Fruit fly (Drosophila melanogaster) whole organism, embryonic: Measurements from ENCODE around the gene CG32772.

Source experiments
- Abd-B ChIP-seq: fragments of 200-800 bp; sonication (Bioruptor generic); optimal IDR thresholded peaks from 2 replicates; lab custom pipeline; 2018; ENCODE audit warnings: missing biosample characterization, mild to moderate bottlenecking, missing genetic modification characterization, moderate library complexity
- CG11085 ChIP-seq: fragments of 200-800 bp; sonication (Bioruptor generic); IDR thresholded peaks from 2 replicates; pipeline ENCODE4 v1.3.6; 2022; ENCODE audit warnings: missing biosample characterization, missing genetic modification characterization
- CG12659 ChIP-seq: fragments of 200-800 bp; sonication (Bioruptor generic); optimal IDR thresholded peaks from 3 replicates; lab custom pipeline; 2017; ENCODE audit warnings: mild to moderate bottlenecking, missing biosample characterization, missing genetic modification reagents, missing genetic modification characterization
- CG12769 ChIP-seq: fragments of 200-800 bp; sonication (Bioruptor generic); optimal IDR thresholded peaks from 2 replicates; lab custom pipeline; 2019; ENCODE audit warnings: missing biosample characterization, mild to moderate bottlenecking, missing genetic modification characterization, moderate library complexity
- CG14710 ChIP-seq: fragments of 200-800 bp; sonication (Bioruptor generic); optimal IDR thresholded peaks from 3 replicates; lab custom pipeline; 2019; ENCODE audit warnings: missing biosample characterization, mild to moderate bottlenecking, missing genetic modification characterization, moderate library complexity
- CG15269 ChIP-seq: fragments of 200-800 bp; sonication (Bioruptor generic); optimal IDR thresholded peaks from 2 replicates; lab custom pipeline; 2018; ENCODE audit warnings: missing biosample characterization, mild to moderate bottlenecking, missing genetic modification characterization, moderate library complexity
- CG1832 ChIP-seq: fragments of 200-800 bp; sonication (Bioruptor generic); optimal IDR thresholded peaks from 2 replicates; lab custom pipeline; 2017; ENCODE audit warnings: missing biosample characterization, mild to moderate bottlenecking, missing genetic modification characterization, inconsistent platforms
- CG18476 ChIP-seq: fragments of 200-800 bp; sonication (Bioruptor generic); optimal IDR thresholded peaks from 2 replicates; lab custom pipeline; 2016; ENCODE audit warnings: missing biosample characterization, mild to moderate bottlenecking, missing genetic modification characterization
- CG34376 ChIP-seq: fragments of 200-800 bp; sonication (Bioruptor generic); optimal IDR thresholded peaks from 2 replicates; lab custom pipeline; 2018; ENCODE audit warnings: missing biosample characterization, mild to moderate bottlenecking, missing genetic modification characterization
- CG6683 ChIP-seq: fragments of 200-800 bp; sonication (Bioruptor generic); optimal IDR thresholded peaks from 2 replicates; lab custom pipeline; 2017; ENCODE audit warnings: missing biosample characterization, mild to moderate bottlenecking, missing genetic modification characterization, missing genetic modification reagents
- CG7556 ChIP-seq: fragments of 200-800 bp; sonication (Bioruptor generic); optimal IDR thresholded peaks from 2 replicates; lab custom pipeline; 2017; ENCODE audit warnings: missing biosample characterization, mild to moderate bottlenecking, missing genetic modification characterization
- CG7928 ChIP-seq: fragments of 200-800 bp; sonication (Bioruptor generic); optimal IDR thresholded peaks from 2 replicates; lab custom pipeline; 2017; ENCODE audit warnings: missing biosample characterization, mild to moderate bottlenecking, missing genetic modification characterization
- CG8281 ChIP-seq: fragments of 200-800 bp; sonication (Bioruptor generic); optimal IDR thresholded peaks from 2 replicates; lab custom pipeline; 2018; ENCODE audit warnings: missing biosample characterization, mild to moderate bottlenecking, missing genetic modification characterization, moderate library complexity
- CG9609 ChIP-seq: fragments of 200-800 bp; sonication (Bioruptor generic); optimal IDR thresholded peaks from 3 replicates; lab custom pipeline; 2016; ENCODE audit warnings: missing biosample characterization, missing genetic modification characterization
- CG9797 ChIP-seq: fragments of 200-800 bp; sonication (Bioruptor generic); optimal IDR thresholded peaks from 3 replicates; lab custom pipeline; 2018; ENCODE audit warnings: missing biosample characterization, mild to moderate bottlenecking, missing genetic modification characterization
- D19B ChIP-seq: fragments of 200-800 bp; sonication (Bioruptor generic); optimal IDR thresholded peaks from 2 replicates; lab custom pipeline; 2017; ENCODE audit warnings: missing biosample characterization, mild to moderate bottlenecking, missing genetic modification characterization
- Dad ChIP-seq: fragments of 200-800 bp; sonication (Bioruptor generic); optimal IDR thresholded peaks from 3 replicates; lab custom pipeline; 2016; ENCODE audit warnings: missing biosample characterization, missing genetic modification characterization
- Dll ChIP-seq: fragments of 200-800 bp; sonication (Bioruptor generic); IDR thresholded peaks from 4 replicates; pipeline ENCODE4 v1.3.6; 2022; ENCODE audit warnings: missing biosample characterization, missing genetic modification characterization; ENCODE audit not compliant: partially characterized antibody
- E2f1 ChIP-seq: fragments of 200-800 bp; sonication (Bioruptor generic); IDR thresholded peaks from 2 replicates; pipeline ENCODE4 v1.3.6; 2022; ENCODE audit warnings: missing biosample characterization, missing genetic modification characterization
- Fer3 ChIP-seq: fragments of 200-800 bp; sonication (Bioruptor generic); optimal IDR thresholded peaks from 2 replicates; lab custom pipeline; 2018; ENCODE audit warnings: missing biosample characterization, mild to moderate bottlenecking, missing genetic modification characterization, moderate library complexity
- GATAe ChIP-seq: fragments of 200-800 bp; sonication (Bioruptor generic); conservative IDR thresholded peaks from 2 replicates; pipeline ENCODE4 v1.3.6; 2022; ENCODE audit warnings: missing biosample characterization, missing genetic modification characterization
- Hr78 ChIP-seq, 2 experiments: fragments of 200-800 bp in 1 of 2; fragments of >200 bp in 1 of 2; sonication (Bioruptor generic) in 1 of 2; optimal IDR thresholded peaks; 2 replicates each; lab custom pipeline; 2017 to 2019; ENCODE audit warnings: missing biosample characterization in 2 of 2, missing genetic modification characterization in 2 of 2, mild to moderate bottlenecking in 1 of 2, moderate library complexity in 1 of 2
- PHDP ChIP-seq: fragments of 200-800 bp; sonication (Bioruptor generic); optimal IDR thresholded peaks from 3 replicates; lab custom pipeline; 2018; ENCODE audit warnings: missing biosample characterization, mild to moderate bottlenecking, missing genetic modification characterization, moderate library complexity
- Sox100B ChIP-seq: fragments of 200-800 bp; sonication (Bioruptor generic); optimal IDR thresholded peaks from 3 replicates; lab custom pipeline; 2018; ENCODE audit warnings: missing biosample characterization, mild to moderate bottlenecking, missing genetic modification characterization
- Sry-β ChIP-seq: fragments of 200-800 bp; sonication (Bioruptor generic); optimal IDR thresholded peaks from 2 replicates; lab custom pipeline; 2018; ENCODE audit warnings: missing biosample characterization, mild to moderate bottlenecking, missing genetic modification characterization, moderate library complexity
- Tbp ChIP-seq: fragments of >200 bp; optimal IDR thresholded peaks from 2 replicates; lab custom pipeline; 2018; ENCODE audit warnings: missing biosample characterization, missing genetic modification characterization
- amos ChIP-seq: fragments of 200-800 bp; sonication (Bioruptor generic); IDR thresholded peaks from 2 replicates; pipeline ENCODE4 v1.3.6; 2022; ENCODE audit warnings: missing biosample characterization, missing genetic modification characterization; ENCODE audit not compliant: partially characterized antibody
- aop ChIP-seq: fragments of 200-800 bp; sonication (Bioruptor generic); IDR thresholded peaks from 2 replicates; pipeline ENCODE4 v1.3.6; 2022; ENCODE audit warnings: missing biosample characterization, missing genetic modification characterization
- ato ChIP-seq: fragments of 200-800 bp; sonication (Bioruptor generic); IDR thresholded peaks from 2 replicates; pipeline ENCODE4 v1.3.6; 2022; ENCODE audit warnings: missing biosample characterization, missing genetic modification characterization; ENCODE audit not compliant: partially characterized antibody
- bcd ChIP-seq: fragments of 200-800 bp; sonication (Bioruptor generic); optimal IDR thresholded peaks from 2 replicates; lab custom pipeline; 2017; ENCODE audit warnings: missing biosample characterization, mild to moderate bottlenecking, missing genetic modification characterization
- bsh ChIP-seq, 2 experiments: fragments of 200-800 bp; sonication (Bioruptor generic); optimal IDR thresholded peaks; 2 replicates each; lab custom pipeline; 2017 to 2018; ENCODE audit warnings: mild to moderate bottlenecking in 2 of 2, missing biosample characterization in 2 of 2, missing genetic modification characterization in 2 of 2, moderate library complexity in 1 of 2
- chinmo ChIP-seq: fragments of 200-800 bp; sonication (Bioruptor generic); IDR thresholded peaks from 4 replicates; pipeline ENCODE4 v1.3.6; 2022; ENCODE audit warnings: missing biosample characterization, missing genetic modification characterization; ENCODE audit not compliant: partially characterized antibody
- da ChIP-seq: fragments of 200-800 bp; sonication (Bioruptor generic); optimal IDR thresholded peaks from 2 replicates; lab custom pipeline; 2016; ENCODE audit warnings: missing biosample characterization, missing genetic modification characterization
- eve ChIP-seq, 2 experiments: fragments of >200 bp; optimal IDR thresholded peaks; 2 replicates each; lab custom pipeline; 2017; ENCODE audit warnings: missing biosample characterization in 2 of 2, missing genetic modification characterization in 2 of 2
- knrl ChIP-seq: fragments of 200-800 bp; sonication (Bioruptor generic); IDR thresholded peaks from 3 replicates; pipeline ENCODE4 v1.3.6; 2022; ENCODE audit warnings: missing biosample characterization, missing genetic modification characterization; ENCODE audit not compliant: partially characterized antibody
- oc ChIP-seq: fragments of 200-800 bp; sonication (Bioruptor generic); optimal IDR thresholded peaks from 2 replicates; lab custom pipeline; 2018; ENCODE audit warnings: missing biosample characterization, mild to moderate bottlenecking, missing genetic modification characterization, moderate library complexity
- onecut ChIP-seq: fragments of 200-800 bp; sonication (Bioruptor generic); IDR thresholded peaks from 2 replicates; pipeline ENCODE4 v1.3.6; 2022; ENCODE audit warnings: missing biosample characterization, missing genetic modification characterization
- otp ChIP-seq: fragments of 200-800 bp; sonication (Bioruptor generic); IDR thresholded peaks from 3 replicates; pipeline ENCODE4, ENCODE4 v1.3.6; 2022; ENCODE audit warnings: missing biosample characterization, missing genetic modification characterization
- phol ChIP-seq: fragments of 200-800 bp; sonication (Bioruptor generic); optimal IDR thresholded peaks from 3 replicates; lab custom pipeline; 2018; ENCODE audit warnings: missing biosample characterization, mild to moderate bottlenecking, missing genetic modification characterization, moderate library complexity
- repo ChIP-seq: fragments of 200-800 bp; sonication (Bioruptor generic); optimal IDR thresholded peaks from 2 replicates; lab custom pipeline; 2016; ENCODE audit warnings: missing biosample characterization, missing genetic modification characterization
- schlank ChIP-seq: fragments of 200-800 bp; sonication (Bioruptor generic); optimal IDR thresholded peaks from 2 replicates; lab custom pipeline; 2018; ENCODE audit warnings: missing biosample characterization, mild to moderate bottlenecking, missing genetic modification characterization
- trh ChIP-seq: fragments of 200-800 bp; sonication (Bioruptor generic); optimal IDR thresholded peaks from 2 replicates; lab custom pipeline; 2016; ENCODE audit warnings: missing biosample characterization, missing genetic modification characterization
- twi ChIP-seq: fragments of 200-800 bp; optimal IDR thresholded peaks from 2 replicates; lab custom pipeline; 2019; ENCODE audit warnings: missing biosample characterization, mild to moderate bottlenecking, missing genetic modification characterization, moderate library complexity
- unc-4 ChIP-seq: fragments of 200-800 bp; sonication (Bioruptor generic); IDR thresholded peaks from 2 replicates; pipeline ENCODE4 v1.3.6; 2022; ENCODE audit warnings: missing biosample characterization, missing genetic modification characterization; ENCODE audit not compliant: partially characterized antibody

CG32772 gene

DNA sequence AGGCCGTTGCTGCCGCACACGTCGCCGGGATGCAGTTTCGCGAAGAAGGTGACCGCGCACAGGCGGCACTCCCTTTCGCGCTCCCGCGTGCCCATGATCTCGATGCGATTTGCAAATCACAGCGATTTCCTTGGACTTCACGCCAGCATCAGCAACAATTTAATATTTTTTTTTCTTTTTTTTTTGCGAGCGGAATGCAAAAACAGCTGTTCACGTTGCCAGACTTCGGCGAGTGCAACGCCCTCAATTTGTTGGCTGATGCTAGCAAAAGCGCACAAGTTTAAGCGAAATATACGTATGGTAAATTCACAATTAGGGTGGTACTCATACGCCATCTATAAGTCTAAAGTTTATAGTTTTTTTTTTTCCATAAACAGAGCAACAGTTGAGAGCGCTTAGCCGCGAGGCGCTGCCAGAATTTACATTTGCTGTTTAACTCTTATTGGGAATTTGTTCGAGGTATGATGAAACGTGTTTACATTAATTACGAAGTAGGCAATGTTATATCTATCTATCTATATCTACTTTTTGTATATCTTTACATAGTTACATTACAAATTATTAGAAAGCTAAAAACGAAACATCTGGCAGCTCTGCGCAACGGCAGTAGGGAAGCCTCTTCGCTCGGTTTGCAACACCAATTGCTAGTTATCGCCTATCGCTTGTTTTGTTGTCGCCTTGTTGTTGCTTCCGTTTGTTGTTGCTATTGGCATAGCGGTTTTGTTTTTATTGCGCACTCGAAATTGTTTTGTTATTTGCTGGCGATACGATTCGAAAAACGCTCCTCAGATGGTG, 9.5 kb downstream of the CG32772 start, which contains the start of the genes CG4041 and Hgsnat (continued):
- TF ChIP-seq D19B (GFP tag; lab: Kevin White, UChicago), result no peak
- no peak for TF ChIP-seq CG34376 (GFP tag; lab: Kevin White, UChicago)
- no peak for TF ChIP-seq CG9609 (GFP tag; lab: Kevin White, UChicago)
- no peak for TF ChIP-seq Fer3 (tag; lab: Kevin White, UChicago)
- no peak for TF ChIP-seq amos (GFP tag; lab: Robert Waterston, UW)
- TF ChIP-seq Abd-B, result no peak
- no peak for TF ChIP-seq CG12769
- TF ChIP-seq CG7928 (GFP tag; lab: Kevin White, UChicago), result no peak
- no peak for TF ChIP-seq Tbp

DNA sequence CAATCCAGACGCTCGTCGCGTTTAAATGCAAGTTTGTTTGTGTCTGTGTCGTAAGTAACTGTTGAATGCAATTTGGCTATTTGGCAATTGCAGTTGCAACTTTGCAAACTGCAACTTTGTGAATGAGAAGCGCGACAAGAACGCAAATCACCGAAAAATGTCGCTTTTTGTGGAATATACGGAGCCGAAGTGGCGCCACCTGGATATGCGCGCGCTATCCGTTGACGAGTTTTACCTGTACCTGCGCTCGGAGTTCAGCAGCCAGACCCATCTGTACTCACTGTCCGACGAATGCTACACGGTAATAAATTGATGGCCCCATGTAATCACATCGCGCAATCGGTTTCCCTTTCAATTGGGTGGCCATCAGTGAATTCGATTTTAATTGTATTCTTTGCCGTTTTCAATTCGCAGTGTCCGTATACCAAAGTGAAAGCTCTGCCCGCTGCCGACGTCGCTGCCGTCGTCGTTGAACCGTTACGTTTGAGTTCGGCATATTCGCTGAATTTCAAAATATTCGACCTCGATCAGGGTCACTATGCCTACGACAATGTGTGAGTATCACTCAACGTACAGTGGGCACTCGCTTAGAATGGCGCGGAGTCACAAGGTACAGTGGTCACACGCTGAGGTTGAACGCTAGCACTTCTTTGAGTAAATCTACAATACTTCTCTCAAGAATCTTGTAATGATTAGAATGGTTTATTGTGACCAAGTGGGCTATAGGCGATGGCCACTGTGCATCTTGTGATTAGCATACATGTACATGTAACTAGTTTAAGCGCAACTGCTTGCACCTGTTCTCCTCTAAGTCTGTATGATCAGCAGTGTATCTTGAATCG, 10.4 kb downstream of the CG32772 start:
- TF ChIP-seq onecut (GFP tag; lab: Robert Waterston, UW) (peak; percentile 72), repo (GFP tag; lab: Kevin White, UChicago) (peak; percentile 67), CG18476 (peak; percentile 75), knrl (no peak), GATAe (GFP tag; lab: Robert Waterston, UW) (peak; percentile 34; the same call in 1 of the 2 replicates), CG8281 (tag; lab: Kevin White, UChicago) (peak; percentile 49), PHDP (tag; lab: Kevin White, UChicago) (peak; percentile 80), da (GFP tag; lab: Kevin White, UChicago) (peak; percentile 60), phol (peak; percentile 71), otp (peak; percentile 70; the same call in 1 of the 3 replicates), Sox100B (GFP tag; lab: Kevin White, UChicago) (no peak), CG1832 (GFP tag; lab: Kevin White, UChicago) (no peak), Sry-β (GFP tag; lab: Kevin White, UChicago) (no peak), aop (GFP tag; lab: Robert Waterston, UW) (peak; percentile 49; the same call in 1 of the 2 replicates), CG12659 (GFP tag; lab: Kevin White, UChicago) (peak; percentile 79), E2f1 (GFP tag; lab: Robert Waterston, UW) (peak; percentile 84), eve (GFP tag; optimal IDR thresholded peaks at IDR 0.05; lab: Kevin White, UChicago) (no peak), bcd (GFP tag; lab: Kevin White, UChicago) (peak; percentile 83), CG12769 (peak; percentile 95), CG14710 (tag; lab: Kevin White, UChicago) (peak; percentile 15), ato (GFP tag; lab: Robert Waterston, UW) (no peak), CG6683 (GFP tag; lab: Kevin White, UChicago) (no peak), Dll (GFP tag; lab: Robert Waterston, UW) (no peak), CG7556 (GFP tag; lab: Kevin White, UChicago) (peak; percentile 70), Hr78 (GFP tag; optimal IDR thresholded peaks at IDR 0.05; lab: Kevin White, UChicago) (peak in 1 of 2 experiments; percentile 66), bsh (GFP tag; optimal IDR thresholded peaks at IDR 0.05; lab: Kevin White, UChicago) (peak; percentile 36 to 78), unc-4 (GFP tag; lab: Robert Waterston, UW) (no peak), CG15269 (tag; lab: Kevin White, UChicago) (peak; percentile 93), chinmo (GFP tag; lab: Robert Waterston, UW) (no peak), twi (tag; lab: Kevin White, UChicago) (peak; percentile 33), CG11085 (GFP tag; lab: Robert Waterston, UW) (peak; percentile 75), trh (GFP tag; lab: Kevin White, UChicago) (peak; percentile 45), schlank (tag; lab: Kevin White, UChicago) (peak; percentile 61), CG9797 (no peak), oc (tag; lab: Kevin White, UChicago) (peak; percentile 74), Dad (GFP tag; lab: Kevin White, UChicago) (peak; percentile 78)
